Fruit fly (Drosophila melanogaster): Measurements from ENCODE around the gene CG11134.

The CG11134 gene

dm6 chrX:13717982-13718402 is 19.8 kb upstream of the CG11134 start, which contains the start of gene Nadsyn (continued):
- TF ChIP-seq peb (GFP tag; IDR thresholded peaks at IDR 0.05) (no peak), aop (GFP tag; IDR thresholded peaks at IDR 0.05) (no peak), Dref (GFP tag; IDR thresholded peaks at IDR 0.05) (peak; percentile 85), gcm2 (GFP tag; optimal IDR thresholded peaks at IDR 0.05) (no peak), Elba2 (GFP tag; optimal IDR thresholded peaks at IDR 0.05) (peak; percentile 76), vnd (GFP tag; IDR thresholded peaks at IDR 0.05; ENCODE audit: partially characterized antibody) (peak; percentile 74), CG12659 (GFP tag; optimal IDR thresholded peaks at IDR 0.05) (peak; percentile 49), CG30020 (tag; optimal IDR thresholded peaks at IDR 0.05) (peak; percentile 7), CG9932 (GFP tag; IDR thresholded peaks at IDR 0.05) (0 out of 2 replicates have a peak, but pooled peaks have one; percentile 17), CG16813 (GFP tag; IDR thresholded peaks at IDR 0.05; ENCODE audit: partially characterized antibody) (peak; percentile 80), Neu2 (GFP tag; optimal IDR thresholded peaks at IDR 0.05; ENCODE audit: borderline replicate concordance) (no peak), mam (GFP tag; optimal IDR thresholded peaks at IDR 0.05) (no peak), nerfin-1 (tag; optimal IDR thresholded peaks at IDR 0.05) (peak; percentile 20), knrl (GFP tag; IDR thresholded peaks at IDR 0.05; ENCODE audit: partially characterized antibody) (peak; percentile 84), Vsx1 (GFP tag; optimal IDR thresholded peaks at IDR 0.05) (no peak), CG31441 (GFP tag; IDR thresholded peaks at IDR 0.05) (no peak), CG1602 (GFP tag; optimal IDR thresholded peaks at IDR 0.05) (no peak), Pdp1 (GFP tag; optimal IDR thresholded peaks at IDR 0.05) (no peak), ftz-f1 (GFP tag; optimal IDR thresholded peaks at IDR 0.05) (peak; percentile 74), CG42726 (GFP tag; IDR thresholded peaks at IDR 0.05; ENCODE audit: partially characterized antibody) (peak; percentile 66; the same call in 1 of the 2 replicates), prd (optimal IDR thresholded peaks at IDR 0.05) (no peak), prd (GFP tag; IDR thresholded peaks at IDR 0.05) (no peak), CG3726 (GFP tag; IDR thresholded peaks at IDR 0.05) (no peak), nmo (GFP tag; optimal IDR thresholded peaks at IDR 0.05) (peak; percentile 18), hb (GFP tag; IDR thresholded peaks at IDR 0.05; ENCODE audit: partially characterized antibody) (peak; percentile 74; the same call in 2 of the 3 replicates), CG17612 (GFP tag; IDR thresholded peaks at IDR 0.05) (no peak), CG14710 (tag; optimal IDR thresholded peaks at IDR 0.05) (peak; percentile 34), bbx (GFP tag; IDR thresholded peaks at IDR 0.05; ENCODE audit: partially characterized antibody) (peak; percentile 81), lbe (GFP tag; optimal IDR thresholded peaks at IDR 0.05) (no peak), Dll (GFP tag; IDR thresholded peaks at IDR 0.05; ENCODE audit: partially characterized antibody) (peak; percentile 82), Opbp (GFP tag; IDR thresholded peaks at IDR 0.05; ENCODE audit: partially characterized antibody) (peak; percentile 84), CG7963 (GFP tag; IDR thresholded peaks at IDR 0.05; ENCODE audit: partially characterized antibody) (peak; percentile 82; the same call in 2 of the 3 replicates), Sin3A (optimal IDR thresholded peaks at IDR 0.05) (peak; percentile 7), Nf-YB (GFP tag; optimal IDR thresholded peaks at IDR 0.05) (peak; percentile 44), Spps (tag; optimal IDR thresholded peaks at IDR 0.05) (no peak), sens-2 (GFP tag; IDR thresholded peaks at IDR 0.05) (no peak), pfk (GFP tag; optimal IDR thresholded peaks at IDR 0.05) (no peak), NFAT (GFP tag; IDR thresholded peaks at IDR 0.05) (no peak), CG30403 (GFP tag; optimal IDR thresholded peaks at IDR 0.05) (no peak), Dp (GFP tag; optimal IDR thresholded peaks at IDR 0.05) (peak; percentile 55), Ravus (GFP tag; IDR thresholded peaks at IDR 0.05) (no peak), Sox100B (GFP tag; optimal IDR thresholded peaks at IDR 0.05) (no peak), CG10267 (tag; optimal IDR thresholded peaks at IDR 0.05) (peak; percentile 13), hbn (GFP tag; IDR thresholded peaks at IDR 0.05; ENCODE audit: partially characterized antibody) (peak; percentile 78), CG13287 (GFP tag; IDR thresholded peaks at IDR 0.05; ENCODE audit: partially characterized antibody) (peak; percentile 85), cato (GFP tag; optimal IDR thresholded peaks at IDR 0.05; ENCODE audit: borderline replicate concordance) (no peak), CG4617 (GFP tag; optimal IDR thresholded peaks at IDR 0.05; ENCODE audit: borderline replicate concordance) (peak; percentile 14), kni (GFP tag; optimal IDR thresholded peaks at IDR 0.05) (no peak), bcd (GFP tag; optimal IDR thresholded peaks at IDR 0.05) (no peak)

Data from whole organism, embryonic.